Worm (Caenorhabditis elegans) whole organism, late embryonic: ENCODE data around the gene Y76B12C.3.

Experiments
- C38D4.7 ChIP-seq: fragments of 200-800 bp; sonication (Bioruptor generic); optimal IDR thresholded peaks from 2 replicates; lab custom pipeline; 2018; ENCODE audit warnings: mild to moderate bottlenecking, missing genetic modification characterization, moderate library complexity, missing compliant biosample characterization
- K02D7.2 ChIP-seq: sonication (generic microtip); optimal IDR thresholded peaks from 2 replicates; lab custom pipeline; 2017; ENCODE audit warnings: mild to moderate bottlenecking, missing genetic modification characterization, missing compliant biosample characterization
- K09A11.1 ChIP-seq: sonication (generic microtip); optimal IDR thresholded peaks from 2 replicates; lab custom pipeline; 2017; ENCODE audit warnings: antibody characterized with exemption, mild to moderate bottlenecking, missing genetic modification characterization, missing compliant biosample characterization; ENCODE audit not compliant: insufficient read depth
- ceh-24 ChIP-seq: sonication (generic microtip); optimal IDR thresholded peaks from 2 replicates; lab custom pipeline; 2016; ENCODE audit warnings: mild to moderate bottlenecking, missing genetic modification characterization, missing compliant biosample characterization
- ceh-34 ChIP-seq: sonication (generic microtip); optimal IDR thresholded peaks from 2 replicates; lab custom pipeline; 2016; ENCODE audit warnings: mild to moderate bottlenecking, missing genetic modification characterization, missing compliant biosample characterization
- ceh-45 ChIP-seq: fragments of 200-800 bp; sonication (Bioruptor generic); IDR thresholded peaks from 2 replicates; pipeline ENCODE4 v1.3.6; 2022; ENCODE audit warnings: missing genetic modification reagents, missing genetic modification characterization, missing compliant biosample characterization
- ceh-48 ChIP-seq: sonication (generic microtip); optimal IDR thresholded peaks from 2 replicates; lab custom pipeline; 2016; ENCODE audit warnings: missing genetic modification characterization, inconsistent platforms, missing compliant biosample characterization
- ceh-6 ChIP-seq: fragments of 200-800 bp; sonication (Bioruptor generic); optimal IDR thresholded peaks from 2 replicates; lab custom pipeline; 2018; ENCODE audit warnings: mild to moderate bottlenecking, missing genetic modification characterization, missing compliant biosample characterization
- ceh-9 ChIP-seq: sonication (generic microtip); optimal IDR thresholded peaks from 2 replicates; lab custom pipeline; 2016; ENCODE audit warnings: mild to moderate bottlenecking, missing genetic modification characterization, inconsistent platforms, missing compliant biosample characterization
- che-1 ChIP-seq: sonication (generic microtip); optimal IDR thresholded peaks from 2 replicates; lab custom pipeline; 2016; ENCODE audit warnings: mild to moderate bottlenecking, missing genetic modification characterization, missing compliant biosample characterization
- dmd-4 ChIP-seq: sonication (generic microtip); optimal IDR thresholded peaks from 2 replicates; lab custom pipeline; 2016; ENCODE audit warnings: borderline replicate concordance, missing genetic modification characterization, missing compliant biosample characterization
- elt-4 ChIP-seq: sonication (generic microtip); optimal IDR thresholded peaks from 2 replicates; lab custom pipeline; 2016; ENCODE audit warnings: missing genetic modification characterization, missing compliant biosample characterization
- ets-4 ChIP-seq: sonication (generic microtip); optimal IDR thresholded peaks from 2 replicates; lab custom pipeline; 2016; ENCODE audit warnings: missing genetic modification characterization, missing compliant biosample characterization
- fax-1 ChIP-seq: sonication (generic microtip); optimal IDR thresholded peaks from 2 replicates; lab custom pipeline; 2016; ENCODE audit warnings: missing genotype, missing genetic modification characterization, missing compliant biosample characterization
- fkh-6 ChIP-seq: sonication (generic microtip); optimal IDR thresholded peaks from 2 replicates; lab custom pipeline; 2016; ENCODE audit warnings: missing genetic modification characterization, missing compliant biosample characterization
- hlh-6 ChIP-seq: sonication (generic microtip); optimal IDR thresholded peaks from 2 replicates; lab custom pipeline; 2016; ENCODE audit warnings: missing genotype, missing genetic modification characterization, missing compliant biosample characterization
- lin-11 ChIP-seq: fragments of 200-800 bp; sonication (Bioruptor generic); optimal IDR thresholded peaks from 2 replicates; lab custom pipeline; 2018; ENCODE audit warnings: mild to moderate bottlenecking, missing genetic modification characterization, missing compliant biosample characterization
- madf-2 ChIP-seq: sonication (generic microtip); optimal IDR thresholded peaks from 2 replicates; lab custom pipeline; 2017; ENCODE audit warnings: missing genetic modification characterization, missing compliant biosample characterization
- mec-3 ChIP-seq: sonication (generic microtip); optimal IDR thresholded peaks from 2 replicates; lab custom pipeline; 2016; ENCODE audit warnings: borderline replicate concordance, missing genetic modification characterization, missing compliant biosample characterization
- nfya-1 ChIP-seq: sonication (generic microtip); optimal IDR thresholded peaks from 2 replicates; lab custom pipeline; 2017; ENCODE audit warnings: missing genetic modification characterization, mild to moderate bottlenecking, missing compliant biosample characterization, antibody characterized with exemption, moderate library complexity
- nhr-232 ChIP-seq: sonication (generic microtip); optimal IDR thresholded peaks from 2 replicates; lab custom pipeline; 2016; ENCODE audit warnings: missing genetic modification characterization, missing compliant biosample characterization
- odd-2 ChIP-seq: sonication (generic microtip); optimal IDR thresholded peaks from 2 replicates; lab custom pipeline; 2017; ENCODE audit warnings: antibody characterized with exemption, mild to moderate bottlenecking, missing genetic modification characterization, missing compliant biosample characterization
- pag-3 ChIP-seq: sonication (generic microtip); optimal IDR thresholded peaks from 2 replicates; lab custom pipeline; 2016; ENCODE audit warnings: missing compliant biosample characterization, missing genetic modification characterization, borderline replicate concordance
- pat-9 ChIP-seq: fragments of 200-800 bp; sonication (Bioruptor generic); optimal IDR thresholded peaks from 2 replicates; lab custom pipeline; 2018; ENCODE audit warnings: mild to moderate bottlenecking, missing genetic modification characterization, moderate library complexity, missing compliant biosample characterization
- pha-2 ChIP-seq: sonication (generic microtip); optimal IDR thresholded peaks from 2 replicates; lab custom pipeline; 2017; ENCODE audit warnings: mild to moderate bottlenecking, missing genetic modification characterization, missing compliant biosample characterization
- pros-1 ChIP-seq: fragments of 150-350 bp; optimal IDR thresholded peaks from 2 replicates; lab custom pipeline; 2014; ENCODE audit warnings: missing biosample characterization, missing genetic modification reagents, missing genetic modification characterization
- rnt-1 ChIP-seq: sonication (generic microtip); optimal IDR thresholded peaks from 2 replicates; lab custom pipeline; 2016; ENCODE audit warnings: missing genetic modification characterization, missing compliant biosample characterization
- sox-2 ChIP-seq: fragments of 200-800 bp; sonication (Bioruptor generic); IDR thresholded peaks from 2 replicates; pipeline ENCODE4 v1.3.6; 2022; ENCODE audit warnings: missing genetic modification reagents, missing genetic modification characterization, missing compliant biosample characterization
- sox-4 ChIP-seq: sonication (generic microtip); optimal IDR thresholded peaks from 2 replicates; lab custom pipeline; 2017; ENCODE audit warnings: mild to moderate bottlenecking, missing genetic modification characterization, inconsistent platforms, missing compliant biosample characterization
- syd-9 ChIP-seq: sonication (generic microtip); optimal IDR thresholded peaks from 2 replicates; lab custom pipeline; 2016; ENCODE audit warnings: mild to moderate bottlenecking, missing genetic modification characterization, moderate library complexity, missing compliant biosample characterization
- tbx-7 ChIP-seq: sonication (generic microtip); optimal IDR thresholded peaks from 2 replicates; lab custom pipeline; 2016; ENCODE audit warnings: missing genotype, missing genetic modification characterization, missing compliant biosample characterization
- unc-42 ChIP-seq: sonication (generic microtip); optimal IDR thresholded peaks from 2 replicates; lab custom pipeline; 2016; ENCODE audit warnings: missing genotype, missing genetic modification characterization, missing compliant biosample characterization
- unc-86 ChIP-seq: sonication (generic microtip); optimal IDR thresholded peaks from 2 replicates; lab custom pipeline; 2016; ENCODE audit warnings: missing genetic modification characterization, missing compliant biosample characterization
- ztf-16 ChIP-seq: sonication (generic microtip); optimal IDR thresholded peaks from 2 replicates; lab custom pipeline; 2017; ENCODE audit warnings: missing genetic modification characterization, missing compliant biosample characterization

The Y76B12C.3 gene

ce11 chrIV:1963247-1963646 is 10.3 kb upstream of the Y76B12C.3 start, which contains the start of gene ulp-3:
Gene ulp-3 (plus strand): TSS chrIV:1963634.
- TF ChIP-seq pros-1 (tag; lab: Kevin White, UChicago): no peak
- TF ChIP-seq tbx-7 (tag; lab: Kevin White, UChicago): no peak
- TF ChIP-seq ceh-9 (tag; lab: Kevin White, UChicago): no peak
- no peak for TF ChIP-seq ztf-16 (tag; lab: Kevin White, UChicago)
- no peak for TF ChIP-seq ets-4
- no peak for TF ChIP-seq unc-86 (tag; lab: Kevin White, UChicago)
- TF ChIP-seq nfya-1: no peak
- no peak for TF ChIP-seq pat-9 (tag; lab: Kevin White, UChicago)
- TF ChIP-seq ceh-45 (GFP tag; lab: Robert Waterston, UW): no peak

- TF ChIP-seq hlh-6 (no peak), fkh-6 (tag; lab: Kevin White, UChicago) (no peak), lin-11 (tag; lab: Kevin White, UChicago) (no peak), elt-4 (tag; lab: Kevin White, UChicago) (no peak), ceh-24 (tag; lab: Kevin White, UChicago) (no peak), unc-86 (tag; lab: Kevin White, UChicago) (no peak), fax-1 (tag; lab: Kevin White, UChicago) (no peak), C38D4.7 (GFP tag; lab: Kevin White, UChicago) (no peak), ets-4 (no peak), dmd-4 (no peak), pros-1 (tag; lab: Kevin White, UChicago) (no peak)
Observed at ce11 chrIV:1964057-1964456, 9.4 kb upstream of the Y76B12C.3 start.

- no peak for TF ChIP-seq odd-2 (tag; lab: Kevin White, UChicago)
- no peak for TF ChIP-seq mec-3 (tag; lab: Kevin White, UChicago)
- TF ChIP-seq K02D7.2: no peak
- TF ChIP-seq ceh-48: peak; percentile 27
- TF ChIP-seq pha-2 (tag; lab: Kevin White, UChicago): no peak
- TF ChIP-seq ceh-34 (tag; lab: Kevin White, UChicago): no peak
- TF ChIP-seq, all 69 proteins: peak for 1
Observed at ce11 chrIV:1965135-1965534, 8.4 kb upstream of the Y76B12C.3 start, which contains the start of gene Y48A5A.1. Gene Y48A5A.1 (plus strand): TSS chrIV:1965481.

- TF ChIP-seq che-1 (no peak), ceh-48 (peak; percentile 20)
- TF ChIP-seq, all 69 proteins: peak for 1
Observed at ce11 chrIV:1969353-1969752, 4.2 kb upstream of the Y76B12C.3 start, which contains the start of gene Y48A5A.3. Gene Y48A5A.3 (plus strand): TSS chrIV:1969737.

ce11 chrIV:1970158-1970557 is 3.3 kb upstream of the Y76B12C.3 start:
- no peak for TF ChIP-seq rnt-1 (tag; lab: Kevin White, UChicago)
- TF ChIP-seq ets-4: no peak
- TF ChIP-seq sox-4 (tag; lab: Kevin White, UChicago): no peak
- no peak for TF ChIP-seq pros-1 (tag; lab: Kevin White, UChicago)
- TF ChIP-seq pha-2 (tag; lab: Kevin White, UChicago): no peak
- TF ChIP-seq ceh-6 (GFP tag; lab: Kevin White, UChicago): no peak
- TF ChIP-seq elt-4 (tag; lab: Kevin White, UChicago): no peak
- no peak for TF ChIP-seq nhr-232
- TF ChIP-seq sox-2 (GFP tag; lab: Robert Waterston, UW): no peak
- no peak for TF ChIP-seq K09A11.1
- TF ChIP-seq syd-9: no peak
- no peak for TF ChIP-seq madf-2 (tag; lab: Kevin White, UChicago)
- no peak for TF ChIP-seq unc-42 (tag; lab: Kevin White, UChicago)
- no peak for TF ChIP-seq pag-3 (tag; lab: Kevin White, UChicago)
